Worm (Caenorhabditis elegans) whole organism, L4 larva: ENCODE results near the gene mlc-6.

Experiments used
- ama-1 ChIP-seq: fragments of 150-350 bp; optimal IDR thresholded peaks from 2 replicates; lab custom pipeline; 2014; ENCODE audit warnings: inconsistent platforms, mixed read lengths
- ctbp-1 ChIP-seq: fragments of 200-800 bp; sonication (Bioruptor generic); IDR thresholded peaks from 2 replicates; pipeline ENCODE4 v1.3.6; 2022; ENCODE audit warnings: missing genetic modification reagents, missing genetic modification characterization, missing compliant biosample characterization
- dve-1 ChIP-seq: sonication (generic microtip); optimal IDR thresholded peaks from 2 replicates; lab custom pipeline; 2017; ENCODE audit warnings: antibody characterized with exemption, mild to moderate bottlenecking, missing genetic modification characterization, missing compliant biosample characterization; ENCODE audit not compliant: insufficient read depth
- egl-27 ChIP-seq: sonication (generic microtip); optimal IDR thresholded peaks from 3 replicates; lab custom pipeline; 2017; ENCODE audit warnings: missing biosample characterization, missing genetic modification reagents, missing genetic modification characterization
- fkh-10 ChIP-seq: fragments of 150-350 bp; optimal IDR thresholded peaks from 2 replicates; lab custom pipeline; 2014; ENCODE audit warnings: missing biosample characterization, missing genetic modification reagents, missing genetic modification characterization
- hmg-1.1 ChIP-seq: fragments of 200-800 bp; sonication (Bioruptor generic); IDR thresholded peaks from 2 replicates; pipeline ENCODE4 v1.3.6; 2022; ENCODE audit warnings: missing genetic modification reagents, missing genetic modification characterization, missing compliant biosample characterization
- jun-1 ChIP-seq: fragments of 150-350 bp; optimal IDR thresholded peaks from 2 replicates; lab custom pipeline; 2014; ENCODE audit warnings: missing biosample characterization, missing genetic modification reagents, missing genetic modification characterization
- lin-29 ChIP-seq: fragments of 200-800 bp; sonication (Bioruptor generic); IDR thresholded peaks from 2 replicates; pipeline ENCODE4 v1.3.6; 2022; ENCODE audit warnings: missing genetic modification reagents, missing genetic modification characterization, missing compliant biosample characterization
- lin-39 ChIP-seq: fragments of 150-350 bp; optimal IDR thresholded peaks from 2 replicates; lab custom pipeline; 2014; ENCODE audit warnings: missing biosample characterization, missing genetic modification reagents, missing genetic modification characterization
- pqm-1 ChIP-seq: sonication (generic microtip); optimal IDR thresholded peaks from 2 replicates; lab custom pipeline; 2017; ENCODE audit warnings: missing biosample characterization, missing genetic modification characterization
- unc-62 ChIP-seq, 3 experiments: fragments of 150-350 bp in 1 of 3; sonication (generic microtip); optimal IDR thresholded peaks in 2 of 3; peaks in 1 of 3; 1 replicate in 1 of 3; 2 replicates in 2 of 3; lab custom pipeline; 2014 to 2017; ENCODE audit warnings: missing biosample characterization in 3 of 3, missing genetic modification characterization in 3 of 3, missing genetic modification reagents in 3 of 3, missing genotype in 1 of 3
- vab-7 ChIP-seq: fragments of 200-800 bp; sonication (Bioruptor generic); IDR thresholded peaks from 2 replicates; pipeline ENCODE4 v1.3.6; 2022; ENCODE audit warnings: missing genetic modification reagents, missing genetic modification characterization, missing compliant biosample characterization
- ztf-11 ChIP-seq: fragments of 150-350 bp; optimal IDR thresholded peaks from 2 replicates; lab custom pipeline; 2014; ENCODE audit warnings: missing biosample characterization, missing genetic modification characterization

- no peak for TF ChIP-seq vab-7 (GFP tag; lab: Robert Waterston, UW)
- no peak for TF ChIP-seq ama-1 (lab: Kevin White, UChicago)
- no peak for TF ChIP-seq lin-29
- TF ChIP-seq fkh-10 (GFP tag; lab: Kevin White, UChicago) = no peak
- no peak for TF ChIP-seq hmg-1.1 (GFP tag; lab: Robert Waterston, UW)
- TF ChIP-seq pqm-1 (tag; lab: Kevin White, UChicago) = peak; percentile 64
- no peak for TF ChIP-seq jun-1 (tag; lab: Kevin White, UChicago)
- TF ChIP-seq unc-62 (GFP tag; optimal IDR thresholded peaks at IDR 0.05 in 1 of 2; lab: Kevin White, UChicago) = no peak
- TF ChIP-seq unc-62 (tag; optimal IDR thresholded peaks at IDR 0.05; lab: Kevin White, UChicago) = no peak
- TF ChIP-seq egl-27 (tag; lab: Kevin White, UChicago) = no peak
- TF ChIP-seq dve-1 (tag; lab: Kevin White, UChicago) = peak; percentile 36
- TF ChIP-seq ctbp-1 (GFP tag; lab: Robert Waterston, UW) = no peak
- no peak for TF ChIP-seq ztf-11 (tag; lab: Kevin White, UChicago)
- TF ChIP-seq lin-39 (tag; lab: Kevin White, UChicago) = no peak
These were observed 40.1 kb downstream of the mlc-6 start for ce11 chrX:14206321-14206720.
